Fruit fly (Drosophila melanogaster) whole organism, wandering third instar larva: Measurements from ENCODE around the gene CG3104.

Experiments used
- dl ChIP-seq, 2 experiments: fragments of 175-275, 200-275 bp in 1 of 2; fragments of 200-275 bp in 1 of 2; sonication (Bioruptor generic); optimal IDR thresholded peaks; lab custom pipeline; 2018; ENCODE audit warnings: mild to moderate bottlenecking in 2 of 2, missing biosample characterization in 2 of 2, missing genetic modification characterization in 2 of 2, moderate library complexity in 2 of 2; ENCODE audit not compliant: partially characterized antibody in 2 of 2, insufficient read depth in 1 of 2
- ey ChIP-seq: fragments of 200-800 bp; sonication (Bioruptor generic); optimal IDR thresholded peaks from 2 replicates; lab custom pipeline; 2016; ENCODE audit warnings: missing biosample characterization, missing genetic modification characterization
- usp ChIP-seq: fragments of >200 bp; optimal IDR thresholded peaks from 2 replicates; lab custom pipeline; 2017; ENCODE audit warnings: missing biosample characterization, missing genetic modification characterization

DNA sequence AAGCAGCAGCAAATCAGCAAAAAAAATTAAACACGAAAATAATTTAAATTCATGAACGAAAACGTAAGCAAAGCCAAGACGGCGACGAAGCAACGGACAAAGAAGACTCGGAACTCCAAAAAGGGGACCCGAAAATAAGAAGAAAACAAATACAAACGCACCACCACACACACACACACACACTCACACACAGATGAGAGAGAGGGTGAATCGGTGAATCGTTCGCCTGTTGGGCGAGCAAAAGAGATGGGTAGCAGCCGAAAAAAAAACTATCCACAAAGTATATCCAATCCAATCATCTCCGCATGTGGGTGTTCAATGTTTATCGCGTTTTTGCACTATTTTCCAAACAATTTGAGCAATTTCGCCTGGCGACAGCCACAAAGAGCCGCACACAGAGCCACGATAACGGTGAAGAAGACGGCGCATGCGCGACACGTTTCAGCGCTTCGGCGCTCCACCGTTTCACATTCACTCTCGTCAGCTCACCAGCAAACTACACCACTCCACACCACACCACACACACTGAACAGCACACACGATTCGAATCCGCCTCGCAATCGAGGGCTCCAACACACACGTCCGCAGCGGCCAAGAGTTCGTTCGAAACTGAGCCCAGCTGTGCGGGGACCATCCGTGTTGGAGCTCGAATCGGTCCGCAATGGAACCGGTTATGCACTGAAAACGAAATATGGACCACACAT lies 25.8 kb downstream of the CG3104 start, which contains the start of gene Duox:
- TF ChIP-seq ey (GFP tag; lab: Kevin White, UChicago) (no peak), dl (GFP tag; optimal IDR thresholded peaks at IDR 0.05; lab: Kevin White, UChicago; ENCODE audit: insufficient read depth in 1 of 2, partially characterized antibody in 2 of 2) (peak; percentile 12 to 32), usp (no peak)
